Worm (Caenorhabditis elegans) whole organism, L2 larva: ENCODE results near the gene calf-1.

Source experiments
- ZK546.5 ChIP-seq: sonication (generic microtip); optimal IDR thresholded peaks from 2 replicates; lab custom pipeline; 2017; ENCODE audit warnings: missing biosample characterization, missing genetic modification characterization
- ama-1 ChIP-seq: fragments of 150-350 bp; optimal IDR thresholded peaks from 2 replicates; lab custom pipeline; 2018; ENCODE audit warnings: inconsistent platforms
- blmp-1 ChIP-seq: sonication (generic microtip); optimal IDR thresholded peaks from 2 replicates; lab custom pipeline; 2017; ENCODE audit warnings: missing genetic modification characterization, mild to moderate bottlenecking, missing compliant biosample characterization, antibody characterized with exemption, moderate library complexity; ENCODE audit not compliant: insufficient read depth
- ceh-82 ChIP-seq: fragments of 150-350 bp; optimal IDR thresholded peaks from 2 replicates; lab custom pipeline; 2014; ENCODE audit warnings: missing biosample characterization, missing genetic modification characterization
- dmd-4 ChIP-seq: sonication (generic microtip); optimal IDR thresholded peaks from 2 replicates; lab custom pipeline; 2017; ENCODE audit warnings: missing biosample characterization, missing genetic modification characterization
- lin-13 ChIP-seq: fragments of 150-350 bp; optimal IDR thresholded peaks from 2 replicates; lab custom pipeline; 2014; ENCODE audit warnings: missing biosample characterization, missing genetic modification reagents, missing genetic modification characterization
- mdl-1 ChIP-seq, 2 experiments: fragments of 150-350 bp in 1 of 2; sonication (generic microtip) in 1 of 2; optimal IDR thresholded peaks; 2 replicates each; lab custom pipeline; 2017; ENCODE audit warnings: missing biosample characterization in 2 of 2, missing genetic modification characterization in 2 of 2
- nhr-12 ChIP-seq: fragments of 150-350 bp; optimal IDR thresholded peaks from 2 replicates; lab custom pipeline; 2014; ENCODE audit warnings: missing biosample characterization, missing genetic modification characterization
- nhr-129 ChIP-seq: fragments of 150-350 bp; optimal IDR thresholded peaks from 2 replicates; lab custom pipeline; 2014; ENCODE audit warnings: missing biosample characterization, missing genetic modification characterization
- nhr-237 ChIP-seq: fragments of 150-350 bp; optimal IDR thresholded peaks from 2 replicates; lab custom pipeline; 2014; ENCODE audit warnings: missing biosample characterization, missing genetic modification characterization
- ztf-1 ChIP-seq: fragments of 200-800 bp; sonication (Bioruptor generic); conservative IDR thresholded peaks from 2 replicates; pipeline ENCODE4 v1.3.6; 2022; ENCODE audit warnings: missing genetic modification characterization, missing compliant biosample characterization

DNA sequence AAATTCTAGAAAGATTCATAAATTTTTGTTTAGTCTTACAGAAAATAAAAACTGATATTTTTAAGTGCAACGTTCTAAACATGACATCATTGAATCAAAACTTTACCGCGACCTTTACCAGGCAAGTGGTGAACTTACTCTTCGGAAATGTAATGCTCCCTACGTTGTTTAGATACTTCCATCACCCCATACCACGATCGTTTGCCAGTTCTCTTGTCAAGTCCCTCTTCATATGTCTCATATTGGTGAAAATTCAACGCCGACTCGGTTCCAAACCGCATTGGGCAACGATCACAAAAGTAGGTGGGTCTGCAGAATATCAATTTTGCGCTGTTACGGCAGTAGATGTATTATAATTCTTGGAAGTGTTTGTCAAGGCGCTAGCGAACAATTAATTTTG is 18.1 kb downstream of the calf-1 start, which contains the start of gene B0250.18:
- no peak for TF ChIP-seq nhr-12 (tag; lab: Kevin White, UChicago)
- TF ChIP-seq nhr-237, result no peak
- no peak for TF ChIP-seq lin-13
- TF ChIP-seq nhr-129 (tag; lab: Kevin White, UChicago), result no peak
- no peak for TF ChIP-seq dmd-4 (tag; lab: Kevin White, UChicago)
- TF ChIP-seq ceh-82, result no peak
- TF ChIP-seq mdl-1 (tag; optimal IDR thresholded peaks at IDR 0.05; lab: Kevin White, UChicago), result no peak
- no peak for TF ChIP-seq ztf-1 (GFP tag; lab: Robert Waterston, UW)
- TF ChIP-seq ZK546.5, result no peak
- TF ChIP-seq ama-1 (lab: Kevin White, UChicago), result no peak
- no peak for TF ChIP-seq blmp-1
